Worm (Caenorhabditis elegans): ENCODE measurements around the gene T05A7.6.
A peak's percentile ranks its signal among the peaks of the same experiment; 100 is the strongest.

The T05A7.6 gene

DNA sequence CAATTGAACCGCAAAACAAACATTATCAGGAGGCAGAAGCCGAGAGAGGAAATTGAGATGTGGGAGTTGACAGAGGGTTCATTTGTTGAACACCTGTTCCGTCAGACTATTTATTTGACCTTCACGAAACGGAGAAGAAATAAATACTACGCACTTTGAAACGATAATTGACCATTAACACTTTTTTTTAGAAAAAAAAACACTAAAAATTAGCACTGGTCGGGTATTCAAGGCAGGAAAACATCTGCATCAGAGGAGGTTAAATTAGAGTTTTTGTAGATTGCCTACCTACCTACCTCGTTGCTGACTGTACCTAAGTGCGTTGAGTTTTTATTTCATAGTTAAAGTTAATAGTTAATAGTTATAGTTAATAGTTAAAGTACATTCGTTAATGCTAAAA, 21.5 kb downstream of the T05A7.6 start:
- TF ChIP-seq unc-39 (tag; optimal IDR thresholded peaks at IDR 0.05), result no peak
- peak; percentile 31 for TF ChIP-seq hlh-1 (tag; optimal IDR thresholded peaks at IDR 0.05)
- no peak for TF ChIP-seq ham-2 (GFP tag; optimal IDR thresholded peaks at IDR 0.05)
- TF ChIP-seq mab-5 (tag; optimal IDR thresholded peaks at IDR 0.05), result no peak

DNA sequence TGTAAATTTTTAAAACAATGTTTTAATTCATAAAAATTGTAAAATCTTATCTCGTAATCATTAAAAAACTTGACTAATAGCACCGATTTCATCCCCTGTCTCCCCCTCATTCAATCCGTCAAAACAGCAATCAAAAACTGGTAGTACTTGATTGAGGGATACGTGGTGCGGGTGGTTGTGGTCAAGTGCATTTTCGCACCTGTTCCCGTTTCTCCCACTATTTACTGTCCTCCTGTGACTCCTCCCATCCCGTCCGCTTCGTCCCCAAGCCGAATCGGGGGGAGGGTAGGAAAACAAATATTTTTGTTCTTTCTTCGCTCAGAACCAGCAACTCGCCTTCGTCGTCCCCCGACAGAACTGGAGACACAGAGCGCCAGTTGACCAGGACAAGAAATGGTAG, 22.8 kb downstream of the T05A7.6 start, which contains the start of gene lgc-27:
TSS of gene lgc-27 (plus strand) at position 301 of the 400 bp plus-strand sequence.
- TF ChIP-seq pha-4 (tag; optimal IDR thresholded peaks at IDR 0.05), result peak; percentile 55
- TF ChIP-seq unc-39 (tag; optimal IDR thresholded peaks at IDR 0.05), result no peak
- no peak for TF ChIP-seq lin-13 (tag; optimal IDR thresholded peaks at IDR 0.05)
- TF ChIP-seq elt-3 (tag; optimal IDR thresholded peaks at IDR 0.05), result no peak

DNA sequence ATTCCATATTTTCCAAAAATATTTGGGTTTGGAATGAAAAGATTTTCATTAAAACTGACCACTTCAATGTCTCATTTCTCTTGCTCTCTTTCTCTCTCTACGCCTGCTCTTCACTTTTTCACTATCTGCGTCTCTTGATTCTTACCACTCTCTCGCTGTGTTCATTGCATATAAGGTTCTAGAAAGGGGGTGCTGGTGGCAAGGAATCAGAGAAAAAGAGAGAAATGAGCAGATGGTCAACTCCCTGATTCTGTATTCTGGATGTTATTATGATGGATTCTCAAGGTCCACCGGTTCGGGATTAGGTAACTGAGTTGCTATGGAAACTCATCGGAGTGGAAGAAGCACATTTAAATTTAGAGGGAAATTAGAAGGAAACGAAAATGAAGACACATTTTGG, 30.8 kb downstream of the T05A7.6 start:
- TF ChIP-seq mep-1 (tag; optimal IDR thresholded peaks at IDR 0.05) (peak; percentile 72), mab-5 (tag; optimal IDR thresholded peaks at IDR 0.05) (no peak), ceh-43 (GFP tag; optimal IDR thresholded peaks at IDR 0.05) (no peak), ham-2 (GFP tag; optimal IDR thresholded peaks at IDR 0.05) (no peak), bed-3 (GFP tag; optimal IDR thresholded peaks at IDR 0.05) (no peak), blmp-1 (tag; optimal IDR thresholded peaks at IDR 0.05) (no peak), nhr-237 (tag; optimal IDR thresholded peaks at IDR 0.05) (no peak), cnd-1 (tag; optimal IDR thresholded peaks at IDR 0.05) (peak; percentile 91), ceh-39 (tag; optimal IDR thresholded peaks at IDR 0.05) (no peak), pha-4 (tag; optimal IDR thresholded peaks at IDR 0.05) (no peak), sptf-1 (tag; optimal IDR thresholded peaks at IDR 0.05) (no peak), zip-8 (tag; optimal IDR thresholded peaks at IDR 0.05) (no peak), flh-1 (GFP tag; optimal IDR thresholded peaks at IDR 0.05) (no peak), M03D4.4 (tag; optimal IDR thresholded peaks at IDR 0.05) (no peak), sem-2 (GFP tag; optimal IDR thresholded peaks at IDR 0.05) (no peak), snpc-4 (tag; optimal IDR thresholded peaks at IDR 0.05) (no peak), lsy-2 (tag; optimal IDR thresholded peaks at IDR 0.05) (peak; percentile 4), ztf-11 (tag; optimal IDR thresholded peaks at IDR 0.05) (no peak), nhr-76 (tag; optimal IDR thresholded peaks at IDR 0.05) (no peak), tbx-8 (GFP tag; optimal IDR thresholded peaks at IDR 0.05) (no peak), elt-1 (tag; optimal IDR thresholded peaks at IDR 0.05; ENCODE audit: borderline replicate concordance, insufficient read depth) (no peak), ceh-83 (GFP tag; optimal IDR thresholded peaks at IDR 0.05) (no peak), drap-1 (GFP tag; optimal IDR thresholded peaks at IDR 0.05) (no peak), mls-2 (tag; optimal IDR thresholded peaks at IDR 0.05) (peak; percentile 21), lin-32 (GFP tag; optimal IDR thresholded peaks at IDR 0.05) (peak; percentile 67), nhr-2 (tag; optimal IDR thresholded peaks at IDR 0.05) (no peak), nhr-28 (tag; optimal IDR thresholded peaks at IDR 0.05) (no peak), unc-120 (tag; optimal IDR thresholded peaks at IDR 0.05; ENCODE audit: poor library complexity, severe bottlenecking) (peak; percentile 47), unc-62 (GFP tag; optimal IDR thresholded peaks at IDR 0.05) (no peak), elt-3 (tag; optimal IDR thresholded peaks at IDR 0.05) (no peak), nhr-12 (tag; optimal IDR thresholded peaks at IDR 0.05) (no peak), ces-1 (GFP tag; optimal IDR thresholded peaks at IDR 0.05) (peak; percentile 78)

DNA sequence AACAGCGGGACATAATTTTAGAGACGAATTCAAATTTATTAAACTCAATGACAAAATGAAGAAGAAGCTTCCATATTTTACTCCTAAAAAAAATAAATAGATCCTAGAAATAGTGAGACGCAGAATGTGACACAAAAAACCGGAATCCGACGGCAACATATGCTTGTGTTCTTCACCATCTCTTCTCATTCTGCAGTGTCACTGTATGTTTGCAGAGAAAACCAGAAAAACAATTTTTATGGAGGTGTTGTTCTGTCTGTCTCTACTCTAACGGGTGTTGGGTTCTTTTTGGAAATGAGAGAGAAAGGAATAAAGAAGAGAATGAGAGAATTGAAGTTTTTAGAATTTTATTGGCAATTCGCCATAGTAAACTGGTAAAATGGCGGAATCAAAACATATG, 32.7 kb downstream of the T05A7.6 start:
- TF ChIP-seq ceh-83 (GFP tag; optimal IDR thresholded peaks at IDR 0.05), result no peak
- TF ChIP-seq elt-3 (tag; optimal IDR thresholded peaks at IDR 0.05), result no peak
- TF ChIP-seq mab-5 (tag; optimal IDR thresholded peaks at IDR 0.05), result no peak
- no peak for TF ChIP-seq zip-8 (tag; optimal IDR thresholded peaks at IDR 0.05)
- TF ChIP-seq flh-1 (GFP tag; optimal IDR thresholded peaks at IDR 0.05), result no peak
- TF ChIP-seq mep-1 (tag; optimal IDR thresholded peaks at IDR 0.05), result no peak
- no peak for TF ChIP-seq sem-2 (GFP tag; optimal IDR thresholded peaks at IDR 0.05)

DNA sequence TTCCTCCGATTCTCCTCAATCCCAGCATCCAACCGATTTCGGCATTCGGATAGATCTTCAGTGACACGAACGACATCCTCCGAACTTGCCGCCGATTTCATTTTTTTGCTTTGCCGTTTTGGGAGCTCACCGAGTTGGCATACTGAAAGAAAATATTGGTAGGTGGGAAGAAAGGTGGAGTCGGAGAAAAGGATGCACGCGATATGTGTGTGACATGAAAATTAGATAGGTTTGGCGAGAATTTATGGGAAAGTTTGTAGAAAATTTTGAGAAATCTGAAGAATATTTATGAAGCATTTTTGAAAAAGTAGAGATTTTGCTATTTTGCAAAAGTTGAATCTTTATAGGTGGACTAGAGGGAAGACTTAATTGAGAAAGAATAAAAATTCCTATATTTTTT, 33.4 kb downstream of the T05A7.6 start, which contains the start of gene che-10:
TSS of gene che-10 (minus strand) at position 101 of the 400 bp plus-strand sequence.
- TF ChIP-seq elt-1 (tag; optimal IDR thresholded peaks at IDR 0.05; ENCODE audit: borderline replicate concordance, insufficient read depth) (no peak), flh-1 (GFP tag; optimal IDR thresholded peaks at IDR 0.05) (no peak), nhr-76 (tag; optimal IDR thresholded peaks at IDR 0.05) (no peak), nhr-2 (tag; optimal IDR thresholded peaks at IDR 0.05) (no peak), unc-120 (tag; optimal IDR thresholded peaks at IDR 0.05; ENCODE audit: poor library complexity, severe bottlenecking) (no peak), bed-3 (GFP tag; optimal IDR thresholded peaks at IDR 0.05) (no peak), lsy-2 (tag; optimal IDR thresholded peaks at IDR 0.05) (no peak), drap-1 (GFP tag; optimal IDR thresholded peaks at IDR 0.05) (no peak), mab-5 (tag; optimal IDR thresholded peaks at IDR 0.05) (no peak), M03D4.4 (tag; optimal IDR thresholded peaks at IDR 0.05) (no peak), nhr-12 (tag; optimal IDR thresholded peaks at IDR 0.05) (no peak), tbx-8 (GFP tag; optimal IDR thresholded peaks at IDR 0.05) (no peak), lin-32 (GFP tag; optimal IDR thresholded peaks at IDR 0.05) (no peak), mls-2 (tag; optimal IDR thresholded peaks at IDR 0.05) (no peak), ceh-39 (tag; optimal IDR thresholded peaks at IDR 0.05) (no peak)

All from whole organism, mixed stage, embryonic.